Worm (Caenorhabditis elegans) whole organism, late embryonic: ENCODE measurements around the gene T21B10.4.

ENCODE experiments used
- C08G9.2 ChIP-seq: sonication (generic microtip); optimal IDR thresholded peaks from 2 replicates; lab custom pipeline; 2016; ENCODE audit warnings: mild to moderate bottlenecking, missing genetic modification characterization, moderate library complexity, missing compliant biosample characterization
- C38D4.7 ChIP-seq: fragments of 200-800 bp; sonication (Bioruptor generic); optimal IDR thresholded peaks from 2 replicates; lab custom pipeline; 2018; ENCODE audit warnings: mild to moderate bottlenecking, missing genetic modification characterization, moderate library complexity, missing compliant biosample characterization
- F13H6.1 ChIP-seq: sonication (generic microtip); optimal IDR thresholded peaks from 2 replicates; lab custom pipeline; 2016; ENCODE audit warnings: missing genetic modification characterization, missing compliant biosample characterization
- K02D7.2 ChIP-seq: sonication (generic microtip); optimal IDR thresholded peaks from 2 replicates; lab custom pipeline; 2017; ENCODE audit warnings: mild to moderate bottlenecking, missing genetic modification characterization, missing compliant biosample characterization
- K09A11.1 ChIP-seq: sonication (generic microtip); optimal IDR thresholded peaks from 2 replicates; lab custom pipeline; 2017; ENCODE audit warnings: antibody characterized with exemption, mild to moderate bottlenecking, missing genetic modification characterization, missing compliant biosample characterization; ENCODE audit not compliant: insufficient read depth
- ahr-1 ChIP-seq: sonication (generic microtip); optimal IDR thresholded peaks from 2 replicates; lab custom pipeline; 2016; ENCODE audit warnings: missing genetic modification characterization, missing compliant biosample characterization
- ama-1 ChIP-seq: fragments of 150-350 bp; optimal IDR thresholded peaks from 2 replicates; lab custom pipeline; 2014
- ceh-14 ChIP-seq: sonication (generic microtip); optimal IDR thresholded peaks from 2 replicates; lab custom pipeline; 2016; ENCODE audit warnings: missing genotype, missing genetic modification characterization, missing compliant biosample characterization
- ceh-18 ChIP-seq: sonication (generic microtip); optimal IDR thresholded peaks from 2 replicates; lab custom pipeline; 2016; ENCODE audit warnings: missing genetic modification characterization, missing compliant biosample characterization
- ceh-19 ChIP-seq: fragments of 200-800 bp; sonication (Bioruptor generic); optimal IDR thresholded peaks from 2 replicates; lab custom pipeline; 2018; ENCODE audit warnings: mild to moderate bottlenecking, missing genetic modification characterization, missing compliant biosample characterization
- ceh-2 ChIP-seq: sonication (generic microtip); optimal IDR thresholded peaks from 2 replicates; lab custom pipeline; 2016; ENCODE audit warnings: missing genotype, missing genetic modification characterization, missing compliant biosample characterization
- ceh-31 ChIP-seq: sonication (generic microtip); optimal IDR thresholded peaks from 2 replicates; lab custom pipeline; 2016; ENCODE audit warnings: missing genetic modification characterization, missing compliant biosample characterization
- ceh-34 ChIP-seq: sonication (generic microtip); optimal IDR thresholded peaks from 2 replicates; lab custom pipeline; 2016; ENCODE audit warnings: mild to moderate bottlenecking, missing genetic modification characterization, missing compliant biosample characterization
- ceh-48 ChIP-seq: sonication (generic microtip); optimal IDR thresholded peaks from 2 replicates; lab custom pipeline; 2016; ENCODE audit warnings: missing genetic modification characterization, inconsistent platforms, missing compliant biosample characterization
- ceh-6 ChIP-seq: fragments of 200-800 bp; sonication (Bioruptor generic); optimal IDR thresholded peaks from 2 replicates; lab custom pipeline; 2018; ENCODE audit warnings: mild to moderate bottlenecking, missing genetic modification characterization, missing compliant biosample characterization
- dmd-4 ChIP-seq: sonication (generic microtip); optimal IDR thresholded peaks from 2 replicates; lab custom pipeline; 2016; ENCODE audit warnings: borderline replicate concordance, missing genetic modification characterization, missing compliant biosample characterization
- dve-1 ChIP-seq: sonication (generic microtip); optimal IDR thresholded peaks from 2 replicates; lab custom pipeline; 2017; ENCODE audit warnings: antibody characterized with exemption, mild to moderate bottlenecking, missing genetic modification characterization, missing compliant biosample characterization
- elt-2 ChIP-seq: sonication (generic microtip); optimal IDR thresholded peaks from 2 replicates; lab custom pipeline; 2016; ENCODE audit warnings: missing genetic modification reagents, missing genetic modification characterization, missing compliant biosample characterization
- ets-4 ChIP-seq: sonication (generic microtip); optimal IDR thresholded peaks from 2 replicates; lab custom pipeline; 2016; ENCODE audit warnings: missing genetic modification characterization, missing compliant biosample characterization
- fkh-10 ChIP-seq: fragments of 150-350 bp; optimal IDR thresholded peaks from 2 replicates; lab custom pipeline; 2014; ENCODE audit warnings: missing biosample characterization, missing genetic modification reagents, missing genetic modification characterization
- fkh-6 ChIP-seq: sonication (generic microtip); optimal IDR thresholded peaks from 2 replicates; lab custom pipeline; 2016; ENCODE audit warnings: missing genetic modification characterization, missing compliant biosample characterization
- hlh-15 ChIP-seq: sonication (generic microtip); optimal IDR thresholded peaks from 2 replicates; lab custom pipeline; 2016; ENCODE audit warnings: missing genetic modification characterization, missing compliant biosample characterization
- hlh-30 ChIP-seq: sonication (generic microtip); optimal IDR thresholded peaks from 2 replicates; lab custom pipeline; 2017; ENCODE audit warnings: antibody characterized with exemption, missing genetic modification characterization, missing compliant biosample characterization; ENCODE audit not compliant: insufficient read depth
- lim-6 ChIP-seq: sonication (generic microtip); optimal IDR thresholded peaks from 2 replicates; lab custom pipeline; 2016; ENCODE audit warnings: missing genetic modification characterization, missing compliant biosample characterization
- mec-3 ChIP-seq: sonication (generic microtip); optimal IDR thresholded peaks from 2 replicates; lab custom pipeline; 2016; ENCODE audit warnings: borderline replicate concordance, missing genetic modification characterization, missing compliant biosample characterization
- nhr-11 ChIP-seq: fragments of 150-350 bp; optimal IDR thresholded peaks from 2 replicates; lab custom pipeline; 2014; ENCODE audit warnings: missing biosample characterization, missing genetic modification characterization
- nhr-232 ChIP-seq: sonication (generic microtip); optimal IDR thresholded peaks from 2 replicates; lab custom pipeline; 2016; ENCODE audit warnings: missing genetic modification characterization, missing compliant biosample characterization
- npax-4 ChIP-seq: sonication (generic microtip); optimal IDR thresholded peaks from 2 replicates; lab custom pipeline; 2016; ENCODE audit warnings: missing genetic modification characterization, missing compliant biosample characterization
- pag-3 ChIP-seq: sonication (generic microtip); optimal IDR thresholded peaks from 2 replicates; lab custom pipeline; 2016; ENCODE audit warnings: missing compliant biosample characterization, missing genetic modification characterization, borderline replicate concordance
- pat-9 ChIP-seq: fragments of 200-800 bp; sonication (Bioruptor generic); optimal IDR thresholded peaks from 2 replicates; lab custom pipeline; 2018; ENCODE audit warnings: mild to moderate bottlenecking, missing genetic modification characterization, moderate library complexity, missing compliant biosample characterization
- pha-4 ChIP-seq: fragments of 150-350 bp; optimal IDR thresholded peaks from 2 replicates; lab custom pipeline; 2018; ENCODE audit warnings: missing biosample characterization, missing genetic modification reagents, missing genetic modification characterization
- rnt-1 ChIP-seq: sonication (generic microtip); optimal IDR thresholded peaks from 2 replicates; lab custom pipeline; 2016; ENCODE audit warnings: missing genetic modification characterization, missing compliant biosample characterization
- sox-4 ChIP-seq: sonication (generic microtip); optimal IDR thresholded peaks from 2 replicates; lab custom pipeline; 2017; ENCODE audit warnings: mild to moderate bottlenecking, missing genetic modification characterization, inconsistent platforms, missing compliant biosample characterization
- syd-9 ChIP-seq: sonication (generic microtip); optimal IDR thresholded peaks from 2 replicates; lab custom pipeline; 2016; ENCODE audit warnings: mild to moderate bottlenecking, missing genetic modification characterization, moderate library complexity, missing compliant biosample characterization
- tbx-2 ChIP-seq: sonication (generic microtip); optimal IDR thresholded peaks from 2 replicates; lab custom pipeline; 2016; ENCODE audit warnings: missing genetic modification characterization, missing compliant biosample characterization
- tbx-7 ChIP-seq: sonication (generic microtip); optimal IDR thresholded peaks from 2 replicates; lab custom pipeline; 2016; ENCODE audit warnings: missing genotype, missing genetic modification characterization, missing compliant biosample characterization
- unc-3 ChIP-seq, 2 experiments: fragments of 200-800 bp in 1 of 2; sonication (Bioruptor generic) in 1 of 2; sonication (generic microtip) in 1 of 2; conservative IDR thresholded peaks in 1 of 2; optimal IDR thresholded peaks in 1 of 2; 2 replicates each; pipeline versions ENCODE4 v1.3.6 to Lab custom; 2016 to 2022; ENCODE audit warnings: missing compliant biosample characterization in 2 of 2, missing genetic modification characterization in 2 of 2, missing genetic modification reagents in 1 of 2
- unc-42 ChIP-seq: sonication (generic microtip); optimal IDR thresholded peaks from 2 replicates; lab custom pipeline; 2016; ENCODE audit warnings: missing genotype, missing genetic modification characterization, missing compliant biosample characterization
- zip-5 ChIP-seq: sonication (generic microtip); optimal IDR thresholded peaks from 2 replicates; lab custom pipeline; 2016; ENCODE audit warnings: missing genetic modification characterization, missing compliant biosample characterization
- ztf-16 ChIP-seq: sonication (generic microtip); optimal IDR thresholded peaks from 2 replicates; lab custom pipeline; 2017; ENCODE audit warnings: missing genetic modification characterization, missing compliant biosample characterization

T21B10.4 gene

DNA sequence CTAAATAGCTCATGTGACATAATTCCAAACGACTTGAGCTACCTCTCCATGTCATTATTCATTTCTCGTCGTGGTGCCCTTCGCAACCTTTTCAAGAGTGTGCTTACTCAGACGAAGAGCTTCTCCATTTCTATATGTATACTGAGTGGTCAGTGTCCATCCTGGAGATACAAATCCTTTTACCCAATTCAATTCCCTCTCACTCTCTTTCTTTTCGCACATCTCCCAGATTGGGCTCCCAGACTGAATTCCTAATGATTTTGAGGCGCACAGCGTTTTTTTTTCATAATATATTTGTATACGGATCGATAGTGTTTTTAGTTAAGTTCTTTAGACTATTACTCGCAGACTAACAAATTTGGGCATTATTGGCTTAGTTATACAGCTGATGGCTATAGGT is 19.7 kb upstream of the T21B10.4 start:
- TF ChIP-seq K02D7.2 (tag; lab: Kevin White, UChicago): no peak
- peak; percentile 57 for TF ChIP-seq unc-42 (tag; lab: Kevin White, UChicago)

DNA sequence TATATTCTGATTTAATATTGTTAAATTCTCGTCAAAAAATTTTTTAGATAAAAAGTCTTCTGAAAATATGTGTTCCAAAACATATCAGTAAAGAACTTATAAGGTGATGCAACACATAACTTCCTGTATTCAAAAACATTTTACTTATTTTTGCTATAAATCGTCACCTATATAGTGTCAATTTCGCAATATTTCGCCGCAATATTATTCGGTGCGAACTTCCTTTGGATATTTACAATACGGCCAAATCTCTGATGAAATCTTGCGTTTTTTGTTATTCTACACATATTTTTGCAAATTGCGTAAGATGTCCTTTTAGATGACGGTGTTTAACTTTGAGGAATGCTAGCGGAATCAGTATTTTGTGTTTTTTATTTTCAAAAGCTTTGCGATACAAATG is 19.2 kb upstream of the T21B10.4 start:
- no peak for TF ChIP-seq ets-4 (tag; lab: Kevin White, UChicago)

DNA sequence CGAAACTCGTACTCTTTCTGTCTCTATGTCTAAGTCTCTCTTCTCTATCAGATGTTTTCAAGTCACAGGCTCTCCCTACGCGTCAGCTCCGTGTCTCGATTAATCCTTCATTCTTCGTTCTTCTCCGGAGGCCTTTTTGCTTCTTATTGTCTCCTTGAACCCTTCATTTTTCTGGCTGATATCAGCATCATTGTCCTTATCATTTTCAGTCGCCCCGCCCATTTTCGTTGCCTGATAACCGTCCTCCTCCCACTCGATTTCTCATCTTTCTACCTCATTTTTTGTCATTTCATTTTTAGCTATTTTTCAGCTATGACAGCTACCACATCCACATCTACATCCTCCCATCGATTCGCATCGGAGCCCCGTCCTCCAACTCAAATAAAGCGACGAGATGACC is 18.6 kb upstream of the T21B10.4 start, which contains the start of gene B0457.6:
Gene B0457.6 (plus strand): TSS at position 284 of the 400 bp plus-strand sequence.
- TF ChIP-seq elt-2 (tag; lab: Kevin White, UChicago) (peak; percentile 57), ama-1 (lab: Kevin White, UChicago) (no peak)

DNA sequence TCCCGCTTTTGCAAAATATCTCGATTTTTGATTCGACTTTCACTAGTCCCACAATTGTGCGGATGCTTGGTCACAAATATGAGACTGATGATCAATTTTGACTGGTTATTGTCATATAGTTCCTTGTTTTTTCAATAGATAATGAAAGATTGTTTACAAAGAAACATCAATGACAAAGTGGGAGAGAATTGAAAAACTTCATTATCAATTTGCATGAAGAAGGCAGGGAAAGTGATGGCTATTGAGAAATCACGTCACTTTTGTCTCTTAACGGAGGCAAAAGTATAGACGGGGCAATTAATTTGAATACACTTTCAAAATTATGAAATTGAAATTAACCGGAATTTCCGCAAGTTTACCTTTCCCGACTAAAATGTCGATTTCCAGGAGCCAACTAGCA is 17.5 kb upstream of the T21B10.4 start:
- no peak for TF ChIP-seq elt-2 (tag; lab: Kevin White, UChicago)
- no peak for TF ChIP-seq ceh-14 (tag; lab: Kevin White, UChicago)
- no peak for TF ChIP-seq hlh-15 (tag; lab: Kevin White, UChicago)
- no peak for TF ChIP-seq dmd-4 (tag; lab: Kevin White, UChicago)
- no peak for TF ChIP-seq zip-5
- no peak for TF ChIP-seq nhr-11 (tag; lab: Kevin White, UChicago)
- no peak for TF ChIP-seq dve-1 (tag; lab: Kevin White, UChicago)
- TF ChIP-seq npax-4 (tag; lab: Kevin White, UChicago): no peak

DNA sequence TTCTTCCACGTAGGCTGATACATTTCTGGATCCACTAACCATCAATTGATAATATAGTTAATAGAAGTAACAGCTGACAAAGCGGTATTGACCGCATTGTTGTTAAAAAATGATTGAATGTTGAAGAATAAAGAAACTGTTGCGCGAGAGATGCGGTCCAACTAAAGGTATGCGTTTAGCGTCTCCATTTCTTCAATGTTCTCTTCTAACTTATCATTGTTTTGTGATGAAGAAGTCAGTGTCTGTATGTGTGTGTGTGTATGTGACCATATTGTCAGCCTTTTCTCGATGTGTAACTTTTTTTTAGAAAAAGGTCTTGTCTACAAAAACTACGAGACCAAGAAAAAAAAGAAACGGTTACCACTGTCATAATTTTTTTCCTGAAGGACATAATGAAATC is 14.2 kb upstream of the T21B10.4 start, which contains the start of gene B0457.2:
Gene B0457.2 (minus strand): TSS at position 101 of the 400 bp plus-strand sequence.
- no peak for TF ChIP-seq hlh-30 (tag; lab: Kevin White, UChicago)
- no peak for TF ChIP-seq pat-9 (tag; lab: Kevin White, UChicago)
- no peak for TF ChIP-seq syd-9 (tag; lab: Kevin White, UChicago)
- no peak for TF ChIP-seq ceh-6 (GFP tag; lab: Kevin White, UChicago)
- no peak for TF ChIP-seq ceh-19 (GFP tag; lab: Kevin White, UChicago)
- TF ChIP-seq pag-3 (tag; lab: Kevin White, UChicago): no peak
- TF ChIP-seq mec-3 (tag; lab: Kevin White, UChicago): no peak
- TF ChIP-seq nhr-232 (tag; lab: Kevin White, UChicago): no peak
- no peak for TF ChIP-seq unc-3 (GFP tag; conservative IDR thresholded peaks at IDR 0.05; lab: Robert Waterston, UW)
- TF ChIP-seq unc-3 (tag; optimal IDR thresholded peaks at IDR 0.05; lab: Kevin White, UChicago): no peak
- TF ChIP-seq sox-4 (tag; lab: Kevin White, UChicago): no peak
- no peak for TF ChIP-seq F13H6.1 (tag; lab: Kevin White, UChicago)
- no peak for TF ChIP-seq elt-2 (tag; lab: Kevin White, UChicago)
- no peak for TF ChIP-seq pha-4 (tag; lab: Kevin White, UChicago)
- no peak for TF ChIP-seq K09A11.1 (tag; lab: Kevin White, UChicago)
- TF ChIP-seq ahr-1 (tag; lab: Kevin White, UChicago): no peak
- TF ChIP-seq, all 69 proteins: peak for 0

DNA sequence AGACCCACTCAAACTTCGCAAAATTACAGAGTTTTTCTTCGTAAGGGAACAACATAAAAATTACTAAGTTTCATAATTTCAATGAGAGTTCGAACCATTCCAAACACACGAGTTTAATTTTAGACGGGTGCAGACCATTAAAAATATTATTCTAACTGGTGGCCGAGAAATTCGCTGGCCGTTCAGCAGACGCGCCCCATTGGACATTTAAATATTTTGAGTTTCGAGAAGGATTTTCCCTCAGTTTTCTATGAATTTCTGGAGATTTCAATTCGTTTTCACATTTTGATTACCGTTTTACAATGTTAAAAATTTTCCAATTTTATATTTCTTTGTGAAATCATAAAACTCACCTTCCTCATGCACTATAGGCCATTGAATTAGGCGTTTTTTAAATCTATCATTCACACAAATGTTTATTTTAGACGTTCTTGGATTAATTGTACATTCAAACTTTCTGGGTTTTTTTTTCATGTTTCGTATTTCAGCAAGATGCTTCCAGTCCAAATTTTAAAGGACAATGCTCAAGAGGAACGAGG is 13.4 kb upstream of the T21B10.4 start, which contains the start of gene cct-2:
Gene cct-2 (plus strand): TSS at position 489 of the 539 bp plus-strand sequence.
- TF ChIP-seq fkh-6 (tag; lab: Kevin White, UChicago) (peak; percentile 26), elt-2 (tag; lab: Kevin White, UChicago) (peak; percentile 17), C08G9.2 (tag; lab: Kevin White, UChicago) (peak; percentile 70), dmd-4 (tag; lab: Kevin White, UChicago) (no peak), ceh-31 (tag; lab: Kevin White, UChicago) (peak; percentile 86), ets-4 (tag; lab: Kevin White, UChicago) (peak; percentile 59), ceh-2 (tag; lab: Kevin White, UChicago) (peak; percentile 46), unc-42 (tag; lab: Kevin White, UChicago) (peak; percentile 14), ceh-34 (tag; lab: Kevin White, UChicago) (peak; percentile 20), ceh-48 (tag; lab: Kevin White, UChicago) (no peak), rnt-1 (peak; percentile 38), pag-3 (tag; lab: Kevin White, UChicago) (no peak), fkh-10 (no peak), ztf-16 (peak; percentile 2), tbx-2 (tag; lab: Kevin White, UChicago) (peak; percentile 63), tbx-7 (peak; percentile 70), syd-9 (tag; lab: Kevin White, UChicago) (no peak), ceh-18 (tag; lab: Kevin White, UChicago) (peak; percentile 35), K02D7.2 (tag; lab: Kevin White, UChicago) (no peak), C38D4.7 (GFP tag; lab: Kevin White, UChicago) (no peak), lim-6 (tag; lab: Kevin White, UChicago) (no peak), npax-4 (tag; lab: Kevin White, UChicago) (no peak)
